Fruit fly (Drosophila melanogaster) whole organism, embryonic: ENCODE data around the gene CG12768.

ENCODE experiments used
- Asciz ChIP-seq: fragments of 200-800 bp; sonication (Bioruptor generic); optimal IDR thresholded peaks from 2 replicates; lab custom pipeline; 2017; ENCODE audit warnings: missing biosample characterization, mild to moderate bottlenecking, missing genetic modification characterization, missing genetic modification reagents
- Awh ChIP-seq: fragments of 200-800 bp; sonication (Bioruptor generic); IDR thresholded peaks from 2 replicates; pipeline ENCODE4, ENCODE4 v1.3.6; 2022; ENCODE audit warnings: missing biosample characterization, missing genetic modification characterization
- CG10147 ChIP-seq: fragments of 200-800 bp; sonication (Bioruptor generic); optimal IDR thresholded peaks from 2 replicates; lab custom pipeline; 2019; ENCODE audit warnings: missing biosample characterization, mild to moderate bottlenecking, missing genetic modification characterization, moderate library complexity
- CG1024 ChIP-seq: fragments of 200-800 bp; sonication (Bioruptor generic); IDR thresholded peaks from 2 replicates; pipeline ENCODE4 v1.3.6; 2022; ENCODE audit warnings: missing biosample characterization, missing genetic modification characterization
- CG10431 ChIP-seq: fragments of 200-800 bp; sonication (Bioruptor generic); optimal IDR thresholded peaks from 3 replicates; lab custom pipeline; 2018; ENCODE audit warnings: missing biosample characterization, mild to moderate bottlenecking, missing genetic modification characterization
- CG10543 ChIP-seq: fragments of 200-800 bp; sonication (Bioruptor generic); optimal IDR thresholded peaks from 3 replicates; lab custom pipeline; 2017; ENCODE audit warnings: missing biosample characterization, mild to moderate bottlenecking, missing genetic modification characterization, moderate library complexity
- CG11398 ChIP-seq: fragments of 200-800 bp; sonication (Bioruptor generic); optimal IDR thresholded peaks from 2 replicates; lab custom pipeline; 2016; ENCODE audit warnings: missing biosample characterization, missing genetic modification characterization
- CG11560 ChIP-seq: fragments of 200-800 bp; sonication (Bioruptor generic); IDR thresholded peaks from 3 replicates; pipeline ENCODE4 v1.3.6; 2022; ENCODE audit warnings: missing biosample characterization, missing genetic modification characterization
- CG12104 ChIP-seq: fragments of 200-800 bp; sonication (Bioruptor generic); optimal IDR thresholded peaks from 3 replicates; lab custom pipeline; 2016; ENCODE audit warnings: missing biosample characterization, missing genetic modification characterization
- CG12942 ChIP-seq: fragments of 200-800 bp; sonication (Bioruptor generic); optimal IDR thresholded peaks from 3 replicates; lab custom pipeline; 2016; ENCODE audit warnings: missing biosample characterization, missing genetic modification characterization
- CG13775 ChIP-seq: fragments of 200-800 bp; sonication (Bioruptor generic); optimal IDR thresholded peaks from 3 replicates; lab custom pipeline; 2017; ENCODE audit warnings: missing biosample characterization, mild to moderate bottlenecking, missing genetic modification characterization
- CG15073 ChIP-seq: fragments of 200-800 bp; sonication (Bioruptor generic); optimal IDR thresholded peaks from 2 replicates; lab custom pipeline; 2016; ENCODE audit warnings: missing biosample characterization, missing genetic modification characterization
- CG17802 ChIP-seq: fragments of 200-800 bp; sonication (Bioruptor generic); optimal IDR thresholded peaks from 2 replicates; lab custom pipeline; 2018; ENCODE audit warnings: missing biosample characterization, mild to moderate bottlenecking, missing genetic modification characterization, moderate library complexity
- CG17912 ChIP-seq: fragments of 200-800 bp; sonication (Bioruptor generic); optimal IDR thresholded peaks from 2 replicates; lab custom pipeline; 2018; ENCODE audit warnings: missing biosample characterization, mild to moderate bottlenecking, missing genetic modification characterization
- CG18619 ChIP-seq: fragments of 200-800 bp; sonication (Bioruptor generic); optimal IDR thresholded peaks from 3 replicates; lab custom pipeline; 2017; ENCODE audit warnings: missing biosample characterization, mild to moderate bottlenecking, missing genetic modification characterization
- CG30431 ChIP-seq: fragments of 200-800 bp; sonication (Bioruptor generic); optimal IDR thresholded peaks from 2 replicates; lab custom pipeline; 2017; ENCODE audit warnings: missing biosample characterization, missing genetic modification characterization
- CG31388 ChIP-seq: fragments of 200-800 bp; sonication (Bioruptor generic); optimal IDR thresholded peaks from 2 replicates; lab custom pipeline; 2016; ENCODE audit warnings: missing biosample characterization, missing genetic modification characterization
- CG32772 ChIP-seq: fragments of 200-800 bp; sonication (Bioruptor generic); IDR thresholded peaks from 2 replicates; pipeline ENCODE4 v1.3.6; 2022; ENCODE audit warnings: missing biosample characterization, missing genetic modification characterization
- CG34376 ChIP-seq: fragments of 200-800 bp; sonication (Bioruptor generic); optimal IDR thresholded peaks from 2 replicates; lab custom pipeline; 2018; ENCODE audit warnings: missing biosample characterization, mild to moderate bottlenecking, missing genetic modification characterization
- CG5180 ChIP-seq: fragments of 200-800 bp; sonication (Bioruptor generic); optimal IDR thresholded peaks from 3 replicates; lab custom pipeline; 2017; ENCODE audit warnings: missing biosample characterization, missing genetic modification characterization, mild to moderate bottlenecking, moderate library complexity, missing genetic modification reagents
- CG8359 ChIP-seq: fragments of 200-800 bp; sonication (Bioruptor generic); optimal IDR thresholded peaks from 2 replicates; lab custom pipeline; 2017; ENCODE audit warnings: missing biosample characterization, mild to moderate bottlenecking, missing genetic modification characterization, borderline replicate concordance
- CG9876 ChIP-seq: fragments of 200-800 bp; sonication (Bioruptor generic); optimal IDR thresholded peaks from 2 replicates; lab custom pipeline; 2016; ENCODE audit warnings: missing biosample characterization, missing genetic modification characterization
- CG9932 ChIP-seq: fragments of 200-800 bp; sonication (Bioruptor generic); IDR thresholded peaks from 2 replicates; pipeline ENCODE4 v1.3.6; 2022; ENCODE audit warnings: missing biosample characterization, missing genetic modification characterization
- Lhr ChIP-seq: fragments of 200-800 bp; sonication (Bioruptor generic); optimal IDR thresholded peaks from 3 replicates; lab custom pipeline; 2017; ENCODE audit warnings: mild to moderate bottlenecking, missing biosample characterization, missing genetic modification reagents, missing genetic modification characterization
- Lim3 ChIP-seq: fragments of 200-800 bp; sonication (Bioruptor generic); IDR thresholded peaks from 2 replicates; pipeline ENCODE4 v1.3.6; 2022; ENCODE audit warnings: missing biosample characterization, missing genetic modification characterization
- Lpt ChIP-seq: fragments of >200 bp; optimal IDR thresholded peaks from 2 replicates; lab custom pipeline; 2018; ENCODE audit warnings: missing biosample characterization, missing genetic modification characterization
- MESR4 ChIP-seq: fragments of 200-800 bp; sonication (Bioruptor generic); optimal IDR thresholded peaks from 2 replicates; lab custom pipeline; 2018; ENCODE audit warnings: missing biosample characterization, mild to moderate bottlenecking, missing genetic modification characterization, moderate library complexity
- Mad ChIP-seq: fragments of 200-800 bp; sonication (Bioruptor generic); optimal IDR thresholded peaks from 2 replicates; lab custom pipeline; 2016; ENCODE audit warnings: missing biosample characterization, missing genetic modification characterization
- Mes4 ChIP-seq: fragments of 200-800 bp; sonication (Bioruptor generic); optimal IDR thresholded peaks from 2 replicates; lab custom pipeline; 2016; ENCODE audit warnings: missing biosample characterization, missing genetic modification characterization
- Rfx ChIP-seq: fragments of 200-800 bp; sonication (Bioruptor generic); IDR thresholded peaks from 2 replicates; pipeline ENCODE4 v1.3.6; 2022; ENCODE audit warnings: missing biosample characterization, missing genetic modification characterization
- Sin3A ChIP-seq: fragments of >200 bp; optimal IDR thresholded peaks from 2 replicates; lab custom pipeline; 2018
- Tbp ChIP-seq: fragments of >200 bp; optimal IDR thresholded peaks from 2 replicates; lab custom pipeline; 2018; ENCODE audit warnings: missing biosample characterization, missing genetic modification characterization
- crol ChIP-seq: fragments of 200-800 bp; sonication (Bioruptor generic); IDR thresholded peaks from 2 replicates; pipeline ENCODE4 v1.3.6; 2022; ENCODE audit warnings: missing biosample characterization, missing genetic modification characterization
- en ChIP-seq: fragments of 200-800 bp; sonication (Bioruptor generic); optimal IDR thresholded peaks from 2 replicates; lab custom pipeline; 2016; ENCODE audit warnings: missing biosample characterization, missing genetic modification characterization
- ewg ChIP-seq: fragments of 200-800 bp; sonication (Bioruptor generic); optimal IDR thresholded peaks from 3 replicates; lab custom pipeline; 2017; ENCODE audit warnings: mild to moderate bottlenecking, missing biosample characterization, missing genetic modification reagents, missing genetic modification characterization
- fd96Cb ChIP-seq: fragments of 200-800 bp; sonication (Bioruptor generic); optimal IDR thresholded peaks from 2 replicates; lab custom pipeline; 2018; ENCODE audit warnings: missing biosample characterization, mild to moderate bottlenecking, missing genetic modification characterization, moderate library complexity
- ind ChIP-seq: fragments of 200-800 bp; sonication (Bioruptor generic); optimal IDR thresholded peaks from 3 replicates; lab custom pipeline; 2016; ENCODE audit warnings: missing biosample characterization, missing genetic modification characterization
- insv ChIP-seq, 2 experiments: fragments of 200-800 bp; sonication (Bioruptor generic); optimal IDR thresholded peaks; 3 replicates each; lab custom pipeline; 2016 to 2018; ENCODE audit warnings: missing biosample characterization in 2 of 2, missing genetic modification characterization in 2 of 2
- kay ChIP-seq: fragments of 200-800 bp; sonication (Bioruptor generic); optimal IDR thresholded peaks from 2 replicates; lab custom pipeline; 2016; ENCODE audit warnings: missing biosample characterization, missing genetic modification characterization
- mirr ChIP-seq: fragments of 200-800 bp; sonication (Bioruptor generic); optimal IDR thresholded peaks from 3 replicates; lab custom pipeline; 2018; ENCODE audit warnings: missing biosample characterization, mild to moderate bottlenecking, missing genetic modification characterization
- nmo ChIP-seq: fragments of 200-800 bp; sonication (Bioruptor generic); optimal IDR thresholded peaks from 2 replicates; lab custom pipeline; 2018; ENCODE audit warnings: missing biosample characterization, mild to moderate bottlenecking, missing genetic modification characterization, moderate library complexity
- otp ChIP-seq: fragments of 200-800 bp; sonication (Bioruptor generic); IDR thresholded peaks from 3 replicates; pipeline ENCODE4, ENCODE4 v1.3.6; 2022; ENCODE audit warnings: missing biosample characterization, missing genetic modification characterization
- pnt ChIP-seq: fragments of 200-800 bp; sonication (Bioruptor generic); optimal IDR thresholded peaks from 3 replicates; lab custom pipeline; 2016; ENCODE audit warnings: missing biosample characterization, missing genetic modification characterization
- prd ChIP-seq, 3 experiments: fragments of >200 bp in 2 of 3; fragments of 200-800 bp in 1 of 3; sonication (Bioruptor generic) in 1 of 3; optimal IDR thresholded peaks in 2 of 3; IDR thresholded peaks in 1 of 3; 2 replicates in 2 of 3; 3 replicates in 1 of 3; pipeline versions ENCODE4 v1.3.6 to Lab custom; 2017 to 2022; ENCODE audit warnings: missing biosample characterization in 1 of 3, missing genetic modification characterization in 1 of 3
- slbo ChIP-seq: fragments of 200-800 bp; sonication (Bioruptor generic); IDR thresholded peaks from 2 replicates; pipeline ENCODE4 v1.3.6; 2022; ENCODE audit warnings: missing biosample characterization, missing genetic modification characterization
- sug ChIP-seq: fragments of 200-800 bp; optimal IDR thresholded peaks from 2 replicates; lab custom pipeline; 2019; ENCODE audit warnings: missing biosample characterization, mild to moderate bottlenecking, missing genetic modification characterization, moderate library complexity
- tap ChIP-seq: fragments of 200-800 bp; optimal IDR thresholded peaks from 3 replicates; lab custom pipeline; 2019; ENCODE audit warnings: missing biosample characterization, mild to moderate bottlenecking, missing genetic modification characterization, moderate library complexity
- vvl ChIP-seq: fragments of 200-800 bp; sonication (Bioruptor generic); IDR thresholded peaks from 2 replicates; pipeline ENCODE4 v1.3.6; 2022; ENCODE audit warnings: missing biosample characterization, missing genetic modification characterization
- wdn ChIP-seq: fragments of 200-800 bp; sonication (Bioruptor generic); IDR thresholded peaks from 2 replicates; pipeline ENCODE4 v1.3.6; 2022; ENCODE audit warnings: missing biosample characterization, missing genetic modification characterization
- zen ChIP-seq: fragments of 200-800 bp; sonication (Bioruptor generic); optimal IDR thresholded peaks from 3 replicates; lab custom pipeline; 2018; ENCODE audit warnings: missing biosample characterization, mild to moderate bottlenecking, missing genetic modification characterization, moderate library complexity
- zf30C ChIP-seq: fragments of 200-800 bp; sonication (Bioruptor generic); optimal IDR thresholded peaks from 3 replicates; lab custom pipeline; 2018; ENCODE audit warnings: missing biosample characterization, mild to moderate bottlenecking, missing genetic modification characterization

Gene CG12768

dm6 chr3L:22871845-22872361 lies 38.4 kb upstream of the CG12768 start, which contains the start of the genes CG11109 and Arf1 (continued):
- TF ChIP-seq otp: no peak
- peak; percentile 7 for TF ChIP-seq CG34376
- TF ChIP-seq CG9932 (GFP tag; lab: Robert Waterston, UW): peak; percentile 54
- no peak for TF ChIP-seq Awh (GFP tag; lab: Robert Waterston, UW)
- no peak for TF ChIP-seq Mes4 (GFP tag; lab: Kevin White, UChicago)
- TF ChIP-seq CG11398 (GFP tag; lab: Kevin White, UChicago): no peak
- TF ChIP-seq CG8359 (GFP tag; lab: Kevin White, UChicago): no peak
- no peak for TF ChIP-seq CG12942 (GFP tag; lab: Kevin White, UChicago)
- peak; percentile 92 for TF ChIP-seq CG11560 (tag; lab: Robert Waterston, UW)
- no peak for TF ChIP-seq CG10431 (GFP tag; lab: Kevin White, UChicago)
- TF ChIP-seq Rfx: peak; percentile 56
- TF ChIP-seq CG30431 (GFP tag; lab: Kevin White, UChicago): no peak
- TF ChIP-seq tap: peak; percentile 7
- TF ChIP-seq pnt: no peak
- no peak for TF ChIP-seq CG17802 (tag; lab: Kevin White, UChicago)
- TF ChIP-seq CG10147: no peak
- no peak for TF ChIP-seq Asciz (GFP tag; lab: Kevin White, UChicago)
- TF ChIP-seq wdn (GFP tag; lab: Robert Waterston, UW): no peak
- no peak for TF ChIP-seq Lpt (GFP tag; lab: Kevin White, UChicago)
- peak; percentile 18 for TF ChIP-seq sug (tag; lab: Kevin White, UChicago)
- no peak for TF ChIP-seq Lim3 (GFP tag; lab: Robert Waterston, UW)
- TF ChIP-seq ind: no peak
- TF ChIP-seq CG13775 (GFP tag; lab: Kevin White, UChicago): no peak
- no peak for TF ChIP-seq ewg (GFP tag; lab: Kevin White, UChicago)
- TF ChIP-seq kay: no peak
- TF ChIP-seq fd96Cb (tag; lab: Kevin White, UChicago): no peak
- peak; percentile 38; the same call in 1 of the 2 replicates for TF ChIP-seq slbo (GFP tag; lab: Robert Waterston, UW)
- peak; percentile 0 for TF ChIP-seq zen (tag; lab: Kevin White, UChicago)
- peak; percentile 67 for TF ChIP-seq crol (GFP tag; lab: Robert Waterston, UW)
- peak; percentile 33 for TF ChIP-seq mirr (GFP tag; lab: Kevin White, UChicago)
- TF ChIP-seq CG10543: no peak
- TF ChIP-seq en: no peak
- no peak for TF ChIP-seq CG15073 (GFP tag; lab: Kevin White, UChicago)
- 0 out of 2 replicates have a peak, but pooled peaks have one; percentile 10 for TF ChIP-seq vvl (GFP tag; lab: Robert Waterston, UW)
- TF ChIP-seq CG17912: peak; percentile 47
- TF ChIP-seq zf30C (GFP tag; lab: Kevin White, UChicago): no peak
- no peak for TF ChIP-seq CG18619 (GFP tag; lab: Kevin White, UChicago)
- TF ChIP-seq Sin3A: peak; percentile 27
- no peak for TF ChIP-seq prd (optimal IDR thresholded peaks at IDR 0.05; lab: Kevin White, UChicago)
- no peak for TF ChIP-seq prd (GFP tag; IDR thresholded peaks at IDR 0.05; lab: Robert Waterston, UW)
- TF ChIP-seq Tbp (GFP tag; lab: Kevin White, UChicago): no peak
- TF ChIP-seq Lhr (GFP tag; lab: Kevin White, UChicago): no peak
- no peak for TF ChIP-seq CG12104
- no peak for TF ChIP-seq CG32772 (GFP tag; lab: Robert Waterston, UW)
- no peak for TF ChIP-seq CG9876 (GFP tag; lab: Kevin White, UChicago)
- peak; percentile 70 for TF ChIP-seq MESR4 (GFP tag; lab: Kevin White, UChicago)
- no peak for TF ChIP-seq CG31388 (GFP tag; lab: Kevin White, UChicago)
- TF ChIP-seq insv (GFP tag; optimal IDR thresholded peaks at IDR 0.05; lab: Kevin White, UChicago): no peak
- TF ChIP-seq CG5180 (GFP tag; lab: Kevin White, UChicago): no peak
- peak; percentile 27 for TF ChIP-seq Mad (GFP tag; lab: Kevin White, UChicago)
- TF ChIP-seq CG1024: no peak
- peak; percentile 19 for TF ChIP-seq nmo (GFP tag; lab: Kevin White, UChicago)
